Worm (Caenorhabditis elegans) whole organism, young adult: ENCODE data around the gene C03B1.1.

ENCODE experiments used
- hmg-1.2 ChIP-seq: fragments of 200-800 bp; sonication (Bioruptor generic); IDR thresholded peaks from 2 replicates; pipeline ENCODE4 v1.3.6; 2022; ENCODE audit warnings: missing genetic modification reagents, missing genetic modification characterization, missing compliant biosample characterization
- tbp1 ChIP-seq: fragments of 200-800 bp; sonication (Bioruptor generic); optimal IDR thresholded peaks from 2 replicates; lab custom pipeline; 2018; ENCODE audit warnings: mild to moderate bottlenecking, missing genetic modification characterization, missing compliant biosample characterization

- TF ChIP-seq tbp1 (GFP tag; lab: Kevin White, UChicago), result no peak
- TF ChIP-seq hmg-1.2 (GFP tag; lab: Robert Waterston, UW), result no peak
These were observed 14.5 kb upstream of the C03B1.1 start for ce11 chrX:6360077-6360476.
